Fruit fly (Drosophila melanogaster): ENCODE data around the gene CG6040.

The CG6040 gene

dm6 chr3R:19156670-19157402, 60.1 kb downstream of the CG6040 start, which contains the start of gene nanos:
Gene nanos, plus strand, starts transcription at chr3R:19157238.
- TF ChIP-seq CG12768 (GFP tag; optimal IDR thresholded peaks at IDR 0.05) (peak; percentile 79), cic (GFP tag; optimal IDR thresholded peaks at IDR 0.05) (peak; percentile 54), CG14711 (tag; optimal IDR thresholded peaks at IDR 0.05) (peak; percentile 40), CG33017 (tag; optimal IDR thresholded peaks at IDR 0.05) (peak; percentile 23), kay (GFP tag; ENCODE audit: borderline replicate concordance) (peak; percentile 74), CG7045 (GFP tag; optimal IDR thresholded peaks at IDR 0.05) (peak; percentile 67), Crg-1 (GFP tag; optimal IDR thresholded peaks at IDR 0.05) (peak; percentile 91), Clk (GFP tag; optimal IDR thresholded peaks at IDR 0.05) (peak; percentile 62), Hr96 (GFP tag; optimal IDR thresholded peaks at IDR 0.05) (peak; percentile 74), CG5204 (GFP tag; optimal IDR thresholded peaks at IDR 0.05) (no peak), CG11617 (GFP tag; optimal IDR thresholded peaks at IDR 0.05) (peak; percentile 39), toe (GFP tag; optimal IDR thresholded peaks at IDR 0.05) (peak; percentile 75), cnc (optimal IDR thresholded peaks at IDR 0.05) (no peak), Mnt (GFP tag; optimal IDR thresholded peaks at IDR 0.05) (peak; percentile 91), pad (GFP tag; optimal IDR thresholded peaks at IDR 0.05) (peak; percentile 78), bab1 (GFP tag; optimal IDR thresholded peaks at IDR 0.05) (peak; percentile 80), tj (GFP tag; optimal IDR thresholded peaks at IDR 0.05) (peak; percentile 4), CG1620 (GFP tag; optimal IDR thresholded peaks at IDR 0.05) (peak; percentile 94), ovo (GFP tag; optimal IDR thresholded peaks at IDR 0.05) (peak; percentile 66), CG7101 (tag; optimal IDR thresholded peaks at IDR 0.05) (peak; percentile 72)

dm6 chr3R:19157997-19158396, 61.2 kb downstream of the CG6040 start:
- TF ChIP-seq CG12768 (GFP tag; optimal IDR thresholded peaks at IDR 0.05) (no peak), CG7101 (tag; optimal IDR thresholded peaks at IDR 0.05) (no peak), Crg-1 (GFP tag; optimal IDR thresholded peaks at IDR 0.05) (no peak), Clk (GFP tag; optimal IDR thresholded peaks at IDR 0.05) (no peak), CG1620 (GFP tag; optimal IDR thresholded peaks at IDR 0.05) (peak; percentile 35), CG14711 (tag; optimal IDR thresholded peaks at IDR 0.05) (peak; percentile 33), CG11617 (GFP tag; optimal IDR thresholded peaks at IDR 0.05) (no peak), kay (GFP tag; ENCODE audit: borderline replicate concordance) (no peak), Mnt (GFP tag; optimal IDR thresholded peaks at IDR 0.05) (no peak), tj (GFP tag; optimal IDR thresholded peaks at IDR 0.05) (no peak), cic (GFP tag; optimal IDR thresholded peaks at IDR 0.05) (no peak), ovo (GFP tag; optimal IDR thresholded peaks at IDR 0.05) (peak; percentile 45), bab1 (GFP tag; optimal IDR thresholded peaks at IDR 0.05) (peak; percentile 61), pad (GFP tag; optimal IDR thresholded peaks at IDR 0.05) (peak; percentile 44), CG33017 (tag; optimal IDR thresholded peaks at IDR 0.05) (no peak), cnc (optimal IDR thresholded peaks at IDR 0.05) (no peak), Hr96 (GFP tag; optimal IDR thresholded peaks at IDR 0.05) (no peak)

dm6 chr3R:19159778-19160177, 63.0 kb downstream of the CG6040 start, which contains the start of gene CG11779:
Gene CG11779, minus strand, starts transcription at chr3R:19159878.
- TF ChIP-seq ovo (GFP tag; optimal IDR thresholded peaks at IDR 0.05) (no peak), CG1620 (GFP tag; optimal IDR thresholded peaks at IDR 0.05) (no peak)

DNA sequence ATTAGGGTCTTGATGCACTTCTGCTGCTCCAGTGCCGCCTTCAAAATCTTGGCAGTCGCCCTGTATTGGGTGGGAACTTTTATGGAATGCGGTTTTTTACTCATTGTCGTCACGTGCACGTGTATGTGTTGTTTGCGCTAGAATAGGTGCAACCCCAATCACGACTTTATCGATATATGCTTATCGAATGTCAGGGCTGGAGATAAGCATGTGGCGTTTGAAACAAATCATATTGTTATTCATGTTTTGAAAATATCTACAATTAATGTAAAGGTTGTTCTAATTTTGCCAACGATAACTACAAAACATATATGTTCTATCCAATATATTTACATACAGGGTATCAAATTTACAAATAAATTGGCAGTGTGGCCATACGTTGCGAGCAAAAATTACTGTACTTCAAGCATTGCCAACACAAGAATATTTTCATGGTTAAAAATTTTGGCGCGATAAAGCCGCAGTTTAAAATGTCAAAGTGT, 65.4 kb downstream of the CG6040 start, which contains the start of the genes CG42359 and Nsun5:
CG42359 (minus strand) TSS at position 166 of the 482 bp plus-strand sequence.
Nsun5 (minus strand) TSS at position 166 of the 482 bp plus-strand sequence.
- TF ChIP-seq CG7101 (tag; optimal IDR thresholded peaks at IDR 0.05), result peak; percentile 97
- TF ChIP-seq CG33017 (tag; optimal IDR thresholded peaks at IDR 0.05), result peak; percentile 80
- TF ChIP-seq bab1 (GFP tag; optimal IDR thresholded peaks at IDR 0.05), result peak; percentile 91
- peak; percentile 88 for TF ChIP-seq CG1620 (GFP tag; optimal IDR thresholded peaks at IDR 0.05)
- TF ChIP-seq cic (GFP tag; optimal IDR thresholded peaks at IDR 0.05), result peak; percentile 71
- peak; percentile 67 for TF ChIP-seq CG7045 (GFP tag; optimal IDR thresholded peaks at IDR 0.05)
- TF ChIP-seq ovo (GFP tag; optimal IDR thresholded peaks at IDR 0.05), result peak; percentile 79
- peak; percentile 75 for TF ChIP-seq CG12768 (GFP tag; optimal IDR thresholded peaks at IDR 0.05)
- TF ChIP-seq kay (GFP tag; ENCODE audit: borderline replicate concordance), result no peak
- peak; percentile 67 for TF ChIP-seq pad (GFP tag; optimal IDR thresholded peaks at IDR 0.05)
- peak; percentile 87 for TF ChIP-seq Clk (GFP tag; optimal IDR thresholded peaks at IDR 0.05)
- peak; percentile 64 for TF ChIP-seq tj (GFP tag; optimal IDR thresholded peaks at IDR 0.05)
- peak; percentile 98 for TF ChIP-seq Mnt (GFP tag; optimal IDR thresholded peaks at IDR 0.05)
- peak; percentile 88 for TF ChIP-seq Hr96 (GFP tag; optimal IDR thresholded peaks at IDR 0.05)
- TF ChIP-seq toe (GFP tag; optimal IDR thresholded peaks at IDR 0.05), result peak; percentile 93
- TF ChIP-seq cnc (optimal IDR thresholded peaks at IDR 0.05), result no peak
- peak; percentile 86 for TF ChIP-seq CG5204 (GFP tag; optimal IDR thresholded peaks at IDR 0.05)
- peak; percentile 90 for TF ChIP-seq CG14711 (tag; optimal IDR thresholded peaks at IDR 0.05)
- TF ChIP-seq Crg-1 (GFP tag; optimal IDR thresholded peaks at IDR 0.05), result peak; percentile 66
- TF ChIP-seq CG11617 (GFP tag; optimal IDR thresholded peaks at IDR 0.05), result peak; percentile 81

dm6 chr3R:19163972-19164819, 67.4 kb downstream of the CG6040 start, which contains the start of gene sqz:
Gene sqz, plus strand, starts transcription at chr3R:19164211.
- TF ChIP-seq bab1 (GFP tag; optimal IDR thresholded peaks at IDR 0.05) (no peak), tj (GFP tag; optimal IDR thresholded peaks at IDR 0.05) (peak; percentile 89), Hr96 (GFP tag; optimal IDR thresholded peaks at IDR 0.05) (peak; percentile 41), CG7045 (GFP tag; optimal IDR thresholded peaks at IDR 0.05) (peak; percentile 56), CG14711 (tag; optimal IDR thresholded peaks at IDR 0.05) (no peak), pad (GFP tag; optimal IDR thresholded peaks at IDR 0.05) (peak; percentile 44), ovo (GFP tag; optimal IDR thresholded peaks at IDR 0.05) (no peak), toe (GFP tag; optimal IDR thresholded peaks at IDR 0.05) (peak; percentile 30), Mnt (GFP tag; optimal IDR thresholded peaks at IDR 0.05) (peak; percentile 45), CG11617 (GFP tag; optimal IDR thresholded peaks at IDR 0.05) (peak; percentile 75), cic (GFP tag; optimal IDR thresholded peaks at IDR 0.05) (peak; percentile 8)

Measured in whole organism, adult.